Worm (Caenorhabditis elegans) whole organism, L1 larva: ENCODE results near the gene C09B8.8.

Experiments used
- C04F5.9 ChIP-seq: sonication (generic microtip); optimal IDR thresholded peaks from 2 replicates; lab custom pipeline; 2016; ENCODE audit warnings: missing genetic modification characterization, missing compliant biosample characterization
- C16A3.4 ChIP-seq: fragments of 150-350 bp; optimal IDR thresholded peaks from 2 replicates; lab custom pipeline; 2014; ENCODE audit warnings: missing biosample characterization, missing genetic modification characterization
- F16B12.6 ChIP-seq: fragments of 150-350 bp; optimal IDR thresholded peaks from 2 replicates; lab custom pipeline; 2014; ENCODE audit warnings: missing biosample characterization, missing genetic modification characterization
- Y116A8C.19 ChIP-seq: sonication (generic microtip); optimal IDR thresholded peaks from 2 replicates; lab custom pipeline; 2016; ENCODE audit warnings: missing compliant biosample characterization, missing genetic modification characterization, borderline replicate concordance
- aly-2 ChIP-seq: fragments of 150-350 bp; optimal IDR thresholded peaks from 2 replicates; lab custom pipeline; 2014; ENCODE audit warnings: missing biosample characterization, missing genetic modification characterization
- ama-1 ChIP-seq: fragments of 150-350 bp; optimal IDR thresholded peaks from 2 replicates; lab custom pipeline; 2014
- blmp-1 ChIP-seq: fragments of 150-350 bp; optimal IDR thresholded peaks from 2 replicates; lab custom pipeline; 2014; ENCODE audit warnings: missing biosample characterization, missing genetic modification characterization
- ceh-63 ChIP-seq: fragments of 200-800 bp; sonication (Bioruptor generic); optimal IDR thresholded peaks from 2 replicates; lab custom pipeline; 2018; ENCODE audit warnings: mild to moderate bottlenecking, missing genetic modification characterization, missing compliant biosample characterization
- ceh-8 ChIP-seq: fragments of 200-800 bp; sonication (Bioruptor generic); optimal IDR thresholded peaks from 2 replicates; lab custom pipeline; 2018; ENCODE audit warnings: mild to moderate bottlenecking, missing genetic modification characterization, moderate library complexity, missing compliant biosample characterization
- ceh-82 ChIP-seq, 3 experiments: fragments of 150-350 bp in 1 of 3; sonication (generic microtip) in 2 of 3; optimal IDR thresholded peaks; 2 replicates each; lab custom pipeline; 2014 to 2017; ENCODE audit warnings: missing biosample characterization in 3 of 3, missing genetic modification characterization in 3 of 3
- ceh-88 ChIP-seq: fragments of 200-800 bp; sonication (Bioruptor generic); IDR thresholded peaks from 2 replicates; pipeline ENCODE4 v1.3.6; 2022; ENCODE audit warnings: missing genetic modification characterization, missing compliant biosample characterization
- ceh-90 ChIP-seq: sonication (generic microtip); optimal IDR thresholded peaks from 2 replicates; lab custom pipeline; 2016; ENCODE audit warnings: missing genetic modification characterization, missing compliant biosample characterization
- dpl-1 ChIP-seq, 3 experiments: fragments of 150-350 bp in 2 of 3; sonication (generic microtip) in 1 of 3; optimal IDR thresholded peaks; 2 replicates each; lab custom pipeline; 2014 to 2017; ENCODE audit warnings: missing biosample characterization in 3 of 3, missing genetic modification characterization in 3 of 3, missing genetic modification reagents in 3 of 3
- dsc-1 ChIP-seq: sonication (generic microtip); optimal IDR thresholded peaks from 2 replicates; lab custom pipeline; 2016; ENCODE audit warnings: mild to moderate bottlenecking, missing genetic modification characterization, missing compliant biosample characterization
- egl-13 ChIP-seq: sonication (generic microtip); optimal IDR thresholded peaks from 2 replicates; lab custom pipeline; 2016; ENCODE audit warnings: missing genotype, missing genetic modification reagents, missing genetic modification characterization, missing compliant biosample characterization
- egl-27 ChIP-seq, 2 experiments: fragments of 150-350 bp in 1 of 2; sonication (generic microtip); optimal IDR thresholded peaks; 3 replicates each; lab custom pipeline; 2017 to 2018; ENCODE audit warnings: missing biosample characterization in 2 of 2, missing genetic modification characterization in 2 of 2, missing genetic modification reagents in 2 of 2
- elt-2 ChIP-seq: sonication (generic microtip); optimal IDR thresholded peaks from 2 replicates; lab custom pipeline; 2016; ENCODE audit warnings: missing genetic modification characterization, mild to moderate bottlenecking, inconsistent platforms, missing compliant biosample characterization, missing genetic modification reagents
- ets-5 ChIP-seq: fragments of 200-800 bp; sonication (Bioruptor generic); IDR thresholded peaks from 2 replicates; pipeline ENCODE4 v1.3.6; 2022; ENCODE audit warnings: missing genetic modification characterization, missing compliant biosample characterization
- fkh-10 ChIP-seq: sonication (generic microtip); optimal IDR thresholded peaks from 2 replicates; lab custom pipeline; 2017; ENCODE audit warnings: missing biosample characterization, missing genetic modification reagents, missing genetic modification characterization
- grh-1 ChIP-seq: fragments of 200-800 bp; sonication (Bioruptor generic); IDR thresholded peaks from 2 replicates; pipeline ENCODE4 v1.3.6; 2022; ENCODE audit warnings: missing genetic modification reagents, missing genetic modification characterization, missing compliant biosample characterization
- hlh-17 ChIP-seq: fragments of 200-800 bp; sonication (Bioruptor generic); optimal IDR thresholded peaks from 2 replicates; lab custom pipeline; 2018; ENCODE audit warnings: missing genetic modification characterization, mild to moderate bottlenecking, missing compliant biosample characterization, moderate library complexity, borderline replicate concordance
- hpl-2 ChIP-seq: fragments of 150-350 bp; optimal IDR thresholded peaks from 2 replicates; lab custom pipeline; 2014; ENCODE audit warnings: missing biosample characterization, missing genetic modification reagents, missing genetic modification characterization
- irx-1 ChIP-seq: sonication (generic microtip); optimal IDR thresholded peaks from 2 replicates; lab custom pipeline; 2016; ENCODE audit warnings: missing genetic modification characterization, missing compliant biosample characterization
- isw-1 ChIP-seq: fragments of 200-800 bp; sonication (Bioruptor generic); IDR thresholded peaks from 2 replicates; pipeline ENCODE4 v1.3.6; 2022; ENCODE audit warnings: missing genetic modification characterization, missing compliant biosample characterization
- jun-1 ChIP-seq: fragments of 150-350 bp; optimal IDR thresholded peaks from 2 replicates; lab custom pipeline; 2014; ENCODE audit warnings: missing biosample characterization, missing genetic modification reagents, missing genetic modification characterization
- lin-15B ChIP-seq: fragments of 150-350 bp; sonication (generic microtip); optimal IDR thresholded peaks from 3 replicates; lab custom pipeline; 2014; ENCODE audit warnings: missing biosample characterization, missing genetic modification characterization
- lin-39 ChIP-seq: fragments of 150-350 bp; optimal IDR thresholded peaks from 2 replicates; lab custom pipeline; 2014; ENCODE audit warnings: missing biosample characterization, missing genetic modification reagents, missing genetic modification characterization
- lir-3 ChIP-seq: sonication (generic microtip); optimal IDR thresholded peaks from 2 replicates; lab custom pipeline; 2016; ENCODE audit warnings: mild to moderate bottlenecking, missing genetic modification characterization, moderate library complexity, missing compliant biosample characterization; ENCODE audit not compliant: poor library complexity
- mdl-1 ChIP-seq, 2 experiments: fragments of 150-350 bp; optimal IDR thresholded peaks; 2 replicates each; lab custom pipeline; 2014 to 2017; ENCODE audit warnings: missing biosample characterization in 2 of 2, missing genetic modification characterization in 2 of 2, inconsistent platforms in 1 of 2
- mef-2 ChIP-seq: fragments of 150-350 bp; optimal IDR thresholded peaks from 2 replicates; lab custom pipeline; 2014; ENCODE audit warnings: missing biosample characterization, missing genetic modification characterization
- nhr-12 ChIP-seq: sonication (generic microtip); optimal IDR thresholded peaks from 2 replicates; lab custom pipeline; 2017; ENCODE audit warnings: missing biosample characterization, missing genetic modification characterization
- nhr-19 ChIP-seq: fragments of 200-800 bp; sonication (Bioruptor generic); conservative IDR thresholded peaks from 2 replicates; pipeline ENCODE4 v1.3.6; 2022; ENCODE audit warnings: missing genetic modification characterization, missing compliant biosample characterization
- nhr-237 ChIP-seq: fragments of 150-350 bp; optimal IDR thresholded peaks from 2 replicates; lab custom pipeline; 2014; ENCODE audit warnings: missing biosample characterization, missing genetic modification characterization
- nhr-76 ChIP-seq: sonication (generic microtip); optimal IDR thresholded peaks from 2 replicates; lab custom pipeline; 2017; ENCODE audit warnings: missing biosample characterization, missing genetic modification characterization
- nhr-84 ChIP-seq: sonication (generic microtip); optimal IDR thresholded peaks from 2 replicates; lab custom pipeline; 2017; ENCODE audit warnings: missing biosample characterization, missing genetic modification characterization
- nhr-85 ChIP-seq: sonication (generic microtip); peaks from one replicate; lab custom pipeline; 2016; ENCODE audit warnings: missing genetic modification characterization, inconsistent platforms, missing compliant biosample characterization
- nhr-90 ChIP-seq: sonication (generic microtip); optimal IDR thresholded peaks from 2 replicates; lab custom pipeline; 2016; ENCODE audit warnings: mild to moderate bottlenecking, missing genetic modification characterization, missing compliant biosample characterization; ENCODE audit not compliant: poor library complexity
- snpc-4 ChIP-seq: fragments of 150-350 bp; optimal IDR thresholded peaks from 2 replicates; lab custom pipeline; 2014; ENCODE audit warnings: missing biosample characterization, missing genetic modification characterization
- snu-23 ChIP-seq: sonication (generic microtip); optimal IDR thresholded peaks from 2 replicates; lab custom pipeline; 2016; ENCODE audit warnings: missing genetic modification characterization, missing compliant biosample characterization
- sox-4 ChIP-seq: sonication (generic microtip); optimal IDR thresholded peaks from 2 replicates; lab custom pipeline; 2016; ENCODE audit warnings: missing genetic modification characterization, missing compliant biosample characterization
- sptf-1 ChIP-seq: fragments of 150-350 bp; optimal IDR thresholded peaks from 2 replicates; lab custom pipeline; 2014; ENCODE audit warnings: missing biosample characterization, missing genetic modification characterization
- tbx-2 ChIP-seq: sonication (generic microtip); optimal IDR thresholded peaks from 2 replicates; lab custom pipeline; 2016; ENCODE audit warnings: missing genetic modification characterization, missing compliant biosample characterization
- tlp-1 ChIP-seq: fragments of 150-350 bp; optimal IDR thresholded peaks from 2 replicates; lab custom pipeline; 2014; ENCODE audit warnings: missing biosample characterization, missing genetic modification characterization
- unc-30 ChIP-seq: sonication (generic microtip); optimal IDR thresholded peaks from 2 replicates; lab custom pipeline; 2017; ENCODE audit warnings: missing biosample characterization, missing genetic modification characterization
- unc-62 ChIP-seq: fragments of 150-350 bp; optimal IDR thresholded peaks from 2 replicates; lab custom pipeline; 2014; ENCODE audit warnings: missing biosample characterization, missing genetic modification reagents, missing genetic modification characterization
- unc-86 ChIP-seq: sonication (generic microtip); optimal IDR thresholded peaks from 2 replicates; lab custom pipeline; 2016; ENCODE audit warnings: missing genetic modification characterization, missing compliant biosample characterization
- unc-98 ChIP-seq: fragments of 200-800 bp; sonication (Bioruptor generic); IDR thresholded peaks from 2 replicates; pipeline ENCODE4 v1.3.6; 2022; ENCODE audit warnings: missing genetic modification characterization, missing compliant biosample characterization
- vab-15 ChIP-seq: sonication (generic microtip); optimal IDR thresholded peaks from 2 replicates; lab custom pipeline; 2017; ENCODE audit warnings: missing genotype, mild to moderate bottlenecking, missing genetic modification characterization, missing compliant biosample characterization
- xbp-1 ChIP-seq: sonication (generic microtip); optimal IDR thresholded peaks from 2 replicates; lab custom pipeline; 2016; ENCODE audit warnings: missing genetic modification characterization, missing compliant biosample characterization
- zag-1 ChIP-seq: fragments of 150-350 bp; optimal IDR thresholded peaks from 2 replicates; lab custom pipeline; 2014; ENCODE audit warnings: missing biosample characterization, missing genetic modification characterization
- zip-4 ChIP-seq: fragments of 200-800 bp; sonication (Bioruptor generic); optimal IDR thresholded peaks from 2 replicates; lab custom pipeline; 2018; ENCODE audit warnings: mild to moderate bottlenecking, missing genetic modification characterization, moderate library complexity, missing compliant biosample characterization
- ztf-11 ChIP-seq, 2 experiments: sonication (generic microtip); optimal IDR thresholded peaks; 2 replicates each; lab custom pipeline; 2016 to 2017; ENCODE audit warnings: missing genetic modification characterization in 2 of 2, missing biosample characterization in 1 of 2, missing compliant biosample characterization in 1 of 2
- ztf-4 ChIP-seq: fragments of 150-350 bp; optimal IDR thresholded peaks from 2 replicates; lab custom pipeline; 2014; ENCODE audit warnings: missing biosample characterization, missing genetic modification characterization

C09B8.8 gene

DNA sequence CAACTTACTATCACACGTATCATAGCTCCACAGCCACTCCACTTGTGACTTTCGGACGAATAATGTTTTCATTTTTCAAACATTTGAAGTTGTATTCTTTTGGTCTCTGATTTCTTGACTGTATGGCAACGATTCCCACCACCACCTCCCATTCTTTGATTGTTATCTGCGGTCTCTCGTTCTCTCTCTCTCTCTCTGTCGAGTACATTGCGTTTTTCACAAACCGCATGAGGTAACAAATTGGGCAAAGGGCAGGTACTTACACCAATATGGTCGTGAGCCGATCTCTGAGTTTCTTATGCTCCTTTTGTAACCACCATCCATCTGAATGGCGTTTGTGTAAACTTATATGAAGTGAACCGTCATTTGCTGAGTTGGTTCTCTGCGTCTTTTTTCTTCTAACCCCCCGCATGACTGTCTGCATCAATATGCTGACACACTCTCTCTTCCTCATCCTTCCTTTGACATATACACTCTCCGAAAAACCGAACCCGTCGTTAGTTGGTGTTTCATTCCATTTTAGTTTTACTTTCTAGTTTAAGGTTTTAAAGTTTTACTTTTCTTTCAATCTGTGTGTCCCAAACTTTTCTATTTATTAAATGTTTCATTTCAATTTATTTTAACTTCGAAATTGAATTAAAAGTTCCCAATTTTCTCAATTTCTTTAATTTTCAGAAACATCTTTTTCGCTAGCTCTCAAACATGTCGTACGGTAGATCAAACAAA is 42.5 kb downstream of the C09B8.8 start, which contains the start of gene gln-1 (continued):
- no peak for TF ChIP-seq egl-27 (tag; optimal IDR thresholded peaks at IDR 0.05; lab: Kevin White, UChicago)
- TF ChIP-seq sox-4, result no peak
- no peak for TF ChIP-seq ceh-90 (tag; lab: Kevin White, UChicago)
- no peak for TF ChIP-seq ceh-8 (GFP tag; lab: Kevin White, UChicago)
- no peak for TF ChIP-seq nhr-90
- no peak for TF ChIP-seq zag-1 (tag; lab: Kevin White, UChicago)
- TF ChIP-seq mdl-1 (tag; optimal IDR thresholded peaks at IDR 0.05; lab: Kevin White, UChicago), result no peak
- peak; percentile 44 for TF ChIP-seq nhr-237
- TF ChIP-seq nhr-12 (tag; lab: Kevin White, UChicago), result no peak
- no peak for TF ChIP-seq lin-15B (tag; lab: Kevin White, UChicago)
- TF ChIP-seq mef-2 (tag; lab: Kevin White, UChicago), result no peak
- TF ChIP-seq egl-13, result no peak
- no peak for TF ChIP-seq grh-1 (GFP tag; lab: Robert Waterston, UW)
- TF ChIP-seq F16B12.6, result no peak
- TF ChIP-seq irx-1 (tag; lab: Kevin White, UChicago), result peak; percentile 6
- TF ChIP-seq lin-39, result no peak
- TF ChIP-seq hpl-2 (GFP tag; lab: Kevin White, UChicago), result no peak
- no peak for TF ChIP-seq unc-30 (tag; lab: Kevin White, UChicago)
- no peak for TF ChIP-seq unc-86
- TF ChIP-seq ceh-88 (GFP tag; lab: Robert Waterston, UW), result no peak
- no peak for TF ChIP-seq jun-1 (tag; lab: Kevin White, UChicago)
- no peak for TF ChIP-seq unc-62 (GFP tag; lab: Kevin White, UChicago)
- TF ChIP-seq Y116A8C.19, result no peak
- no peak for TF ChIP-seq aly-2 (tag; lab: Kevin White, UChicago)
- no peak for TF ChIP-seq sptf-1 (tag; lab: Kevin White, UChicago)
- TF ChIP-seq tbx-2 (tag; lab: Kevin White, UChicago), result peak; percentile 22
- TF ChIP-seq snpc-4 (tag; lab: Kevin White, UChicago), result no peak
- TF ChIP-seq C16A3.4 (tag; lab: Kevin White, UChicago), result no peak
- TF ChIP-seq elt-2, result peak; percentile 81
- TF ChIP-seq zip-4 (GFP tag; lab: Kevin White, UChicago), result no peak
- TF ChIP-seq dpl-1 (GFP tag; optimal IDR thresholded peaks at IDR 0.05; lab: Kevin White, UChicago), result no peak
- peak; percentile 64 for TF ChIP-seq blmp-1
- TF ChIP-seq C04F5.9 (tag; lab: Kevin White, UChicago), result no peak
- TF ChIP-seq unc-98, result no peak
- TF ChIP-seq vab-15, result no peak
- no peak for TF ChIP-seq nhr-76 (tag; lab: Kevin White, UChicago)
- TF ChIP-seq ama-1 (lab: Kevin White, UChicago), result no peak
- TF ChIP-seq snu-23, result peak; percentile 52
- no peak for TF ChIP-seq ztf-4 (tag; lab: Kevin White, UChicago)
- TF ChIP-seq lir-3 (tag; lab: Kevin White, UChicago), result no peak
- TF ChIP-seq tlp-1, result no peak
- no peak for TF ChIP-seq ets-5 (GFP tag; lab: Robert Waterston, UW)
- no peak for TF ChIP-seq ceh-63
- no peak for TF ChIP-seq hlh-17 (GFP tag; lab: Kevin White, UChicago)
- TF ChIP-seq fkh-10 (GFP tag; lab: Kevin White, UChicago), result no peak
- TF ChIP-seq nhr-84 (tag; lab: Kevin White, UChicago), result no peak
- peak; percentile 27 for TF ChIP-seq xbp-1
- TF ChIP-seq isw-1, result no peak
- no peak for TF ChIP-seq ceh-82 (tag; optimal IDR thresholded peaks at IDR 0.05; lab: Kevin White, UChicago)
- TF ChIP-seq dsc-1, result no peak
- TF ChIP-seq nhr-19 (GFP tag; lab: Robert Waterston, UW), result no peak
- TF ChIP-seq nhr-85 (tag; lab: Kevin White, UChicago), result peak; percentile 83
- TF ChIP-seq ztf-11 (tag; optimal IDR thresholded peaks at IDR 0.05; lab: Kevin White, UChicago), result no peak
